Worm (Caenorhabditis elegans) whole organism, L2 larva: ENCODE results near the gene F20B10.3.

Experiments
- C34F6.9 ChIP-seq: fragments of 150-350 bp; optimal IDR thresholded peaks from 2 replicates; lab custom pipeline; 2014; ENCODE audit warnings: missing biosample characterization, missing genetic modification characterization
- F13H6.1 ChIP-seq: sonication (generic microtip); optimal IDR thresholded peaks from 2 replicates; lab custom pipeline; 2016; ENCODE audit warnings: missing genetic modification characterization, missing compliant biosample characterization
- Y55F3AM.14 ChIP-seq: fragments of 200-800 bp; sonication (Bioruptor generic); optimal IDR thresholded peaks from 2 replicates; lab custom pipeline; 2018; ENCODE audit warnings: mild to moderate bottlenecking, missing genetic modification characterization, missing compliant biosample characterization
- aly-2 ChIP-seq: fragments of 150-350 bp; optimal IDR thresholded peaks from 2 replicates; lab custom pipeline; 2014; ENCODE audit warnings: missing biosample characterization, missing genetic modification characterization
- ama-1 ChIP-seq: fragments of 150-350 bp; optimal IDR thresholded peaks from 2 replicates; lab custom pipeline; 2018; ENCODE audit warnings: inconsistent platforms
- blmp-1 ChIP-seq: sonication (generic microtip); optimal IDR thresholded peaks from 2 replicates; lab custom pipeline; 2017; ENCODE audit warnings: missing genetic modification characterization, mild to moderate bottlenecking, missing compliant biosample characterization, antibody characterized with exemption, moderate library complexity; ENCODE audit not compliant: insufficient read depth
- ceh-16 ChIP-seq: fragments of 150-350 bp; optimal IDR thresholded peaks from 2 replicates; lab custom pipeline; 2014; ENCODE audit warnings: missing biosample characterization, missing genetic modification characterization
- ceh-82 ChIP-seq: fragments of 150-350 bp; optimal IDR thresholded peaks from 2 replicates; lab custom pipeline; 2014; ENCODE audit warnings: missing biosample characterization, missing genetic modification characterization
- dmd-4 ChIP-seq: sonication (generic microtip); optimal IDR thresholded peaks from 2 replicates; lab custom pipeline; 2017; ENCODE audit warnings: missing biosample characterization, missing genetic modification characterization
- elt-1 ChIP-seq: fragments of 150-350 bp; optimal IDR thresholded peaks from 2 replicates; lab custom pipeline; 2014; ENCODE audit warnings: missing biosample characterization, missing genetic modification characterization
- elt-3 ChIP-seq: sonication (generic microtip); optimal IDR thresholded peaks from 2 replicates; lab custom pipeline; 2017; ENCODE audit warnings: missing biosample characterization, missing genetic modification characterization
- fos-1 ChIP-seq: fragments of 150-350 bp; optimal IDR thresholded peaks from 2 replicates; lab custom pipeline; 2014; ENCODE audit warnings: missing biosample characterization, missing genetic modification characterization
- lin-11 ChIP-seq: fragments of 150-350 bp; sonication (generic microtip); optimal IDR thresholded peaks from 2 replicates; lab custom pipeline; 2014; ENCODE audit warnings: missing biosample characterization, missing genetic modification characterization, inconsistent platforms, mixed read lengths
- lin-13 ChIP-seq: fragments of 150-350 bp; optimal IDR thresholded peaks from 2 replicates; lab custom pipeline; 2014; ENCODE audit warnings: missing biosample characterization, missing genetic modification reagents, missing genetic modification characterization
- lin-39 ChIP-seq: fragments of 150-350 bp; optimal IDR thresholded peaks from 2 replicates; lab custom pipeline; 2014; ENCODE audit warnings: missing biosample characterization, missing genetic modification reagents, missing genetic modification characterization
- lsy-2 ChIP-seq, 2 experiments: fragments of 150-350 bp in 1 of 2; sonication (generic microtip) in 1 of 2; optimal IDR thresholded peaks; 2 replicates each; lab custom pipeline; 2014 to 2017; ENCODE audit warnings: missing biosample characterization in 2 of 2, missing genetic modification characterization in 2 of 2
- mab-5 ChIP-seq: fragments of 150-350 bp; optimal IDR thresholded peaks from 2 replicates; lab custom pipeline; 2014; ENCODE audit warnings: missing biosample characterization, missing genetic modification characterization
- mbf-1 ChIP-seq: sonication (generic microtip); optimal IDR thresholded peaks from 2 replicates; lab custom pipeline; 2017; ENCODE audit warnings: missing biosample characterization, missing genetic modification characterization
- mdl-1 ChIP-seq, 2 experiments: fragments of 150-350 bp in 1 of 2; sonication (generic microtip) in 1 of 2; optimal IDR thresholded peaks; 2 replicates each; lab custom pipeline; 2017; ENCODE audit warnings: missing biosample characterization in 2 of 2, missing genetic modification characterization in 2 of 2
- nhr-10 ChIP-seq: sonication (generic microtip); optimal IDR thresholded peaks from 2 replicates; lab custom pipeline; 2017; ENCODE audit warnings: missing biosample characterization, missing genetic modification characterization
- nhr-11 ChIP-seq: fragments of 150-350 bp; optimal IDR thresholded peaks from 2 replicates; lab custom pipeline; 2014; ENCODE audit warnings: missing biosample characterization, missing genetic modification characterization
- nhr-129 ChIP-seq: fragments of 150-350 bp; optimal IDR thresholded peaks from 2 replicates; lab custom pipeline; 2014; ENCODE audit warnings: missing biosample characterization, missing genetic modification characterization
- nhr-237 ChIP-seq: fragments of 150-350 bp; optimal IDR thresholded peaks from 2 replicates; lab custom pipeline; 2014; ENCODE audit warnings: missing biosample characterization, missing genetic modification characterization
- nhr-6 ChIP-seq: fragments of 150-350 bp; optimal IDR thresholded peaks from 2 replicates; lab custom pipeline; 2014; ENCODE audit warnings: missing biosample characterization, missing genetic modification characterization
- nhr-77 ChIP-seq: fragments of 150-350 bp; optimal IDR thresholded peaks from 2 replicates; lab custom pipeline; 2014; ENCODE audit warnings: missing biosample characterization, missing genetic modification characterization
- sem-4 ChIP-seq: fragments of 150-350 bp; optimal IDR thresholded peaks from 2 replicates; lab custom pipeline; 2014; ENCODE audit warnings: missing biosample characterization, missing genetic modification reagents, missing genetic modification characterization
- skn-1 ChIP-seq: sonication (generic microtip); optimal IDR thresholded peaks from 2 replicates; lab custom pipeline; 2017; ENCODE audit warnings: missing biosample characterization, missing genetic modification characterization
- sma-3 ChIP-seq: sonication (generic microtip); optimal IDR thresholded peaks from 2 replicates; lab custom pipeline; 2016; ENCODE audit warnings: missing genetic modification reagents, missing genetic modification characterization, missing compliant biosample characterization
- sma-9 ChIP-seq, 2 experiments: fragments of 150-350 bp in 1 of 2; sonication (generic microtip) in 1 of 2; optimal IDR thresholded peaks; 2 replicates each; lab custom pipeline; 2014 to 2016; ENCODE audit warnings: missing genetic modification characterization in 2 of 2, mild to moderate bottlenecking in 1 of 2, missing biosample characterization in 1 of 2, missing compliant biosample characterization in 1 of 2, missing genetic modification reagents in 1 of 2, moderate library complexity in 1 of 2
- snpc-4 ChIP-seq: fragments of 150-350 bp; optimal IDR thresholded peaks from 2 replicates; lab custom pipeline; 2014; ENCODE audit warnings: missing biosample characterization, missing genetic modification characterization
- unc-55 ChIP-seq: fragments of 150-350 bp; sonication (generic microtip); optimal IDR thresholded peaks from 3 replicates; lab custom pipeline; 2014; ENCODE audit warnings: missing biosample characterization, missing genetic modification reagents, missing genetic modification characterization
- ztf-1 ChIP-seq: fragments of 200-800 bp; sonication (Bioruptor generic); conservative IDR thresholded peaks from 2 replicates; pipeline ENCODE4 v1.3.6; 2022; ENCODE audit warnings: missing genetic modification characterization, missing compliant biosample characterization

F20B10.3 gene

ce11 chrIV:12126740-12127472, 41.1 kb upstream of the F20B10.3 start:
- TF ChIP-seq lsy-2 (tag; optimal IDR thresholded peaks at IDR 0.05; lab: Kevin White, UChicago) (peak in 1 of 2 experiments; percentile 15), ama-1 (no peak)

DNA sequence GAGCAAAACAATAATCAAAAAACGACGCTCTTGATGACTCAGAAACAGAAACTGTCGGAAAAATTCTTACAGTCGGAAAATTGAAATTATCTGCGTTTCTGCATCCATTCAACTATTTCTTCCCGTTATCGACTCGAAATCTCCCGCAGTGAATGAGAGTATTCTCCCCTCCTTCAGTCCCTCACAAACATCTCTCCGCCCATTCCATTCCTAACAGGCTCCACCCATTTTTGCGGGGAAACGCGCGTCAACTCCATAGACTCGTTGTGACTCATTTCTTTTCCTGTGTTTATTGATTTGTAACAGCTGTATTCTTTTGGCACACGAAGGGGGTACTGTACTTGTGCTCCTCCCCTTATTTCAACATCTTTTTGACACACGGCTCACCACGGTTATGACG, 40.2 kb upstream of the F20B10.3 start:
- no peak for TF ChIP-seq elt-3 (tag; lab: Kevin White, UChicago)
- no peak for TF ChIP-seq sma-3
- no peak for TF ChIP-seq ceh-16 (tag; lab: Kevin White, UChicago)
- peak; percentile 73 for TF ChIP-seq nhr-129 (tag; lab: Kevin White, UChicago)
- TF ChIP-seq sem-4 (tag; lab: Kevin White, UChicago), result no peak
- TF ChIP-seq ceh-82 (tag; lab: Kevin White, UChicago), result no peak
- TF ChIP-seq nhr-10, result no peak
- no peak for TF ChIP-seq lin-11
- no peak for TF ChIP-seq ztf-1 (GFP tag; lab: Robert Waterston, UW)
- peak; percentile 31 for TF ChIP-seq unc-55 (GFP tag; lab: Kevin White, UChicago)
- no peak for TF ChIP-seq nhr-6
- no peak for TF ChIP-seq snpc-4
- TF ChIP-seq sma-9 (GFP tag; optimal IDR thresholded peaks at IDR 0.05; lab: Kevin White, UChicago), result no peak
- TF ChIP-seq sma-9 (tag; optimal IDR thresholded peaks at IDR 0.05; lab: Kevin White, UChicago), result no peak
- TF ChIP-seq mbf-1 (tag; lab: Kevin White, UChicago), result no peak
- TF ChIP-seq lin-13 (GFP tag; lab: Kevin White, UChicago), result no peak
- no peak for TF ChIP-seq mdl-1 (tag; optimal IDR thresholded peaks at IDR 0.05; lab: Kevin White, UChicago)
- peak in 1 of 2 experiments; percentile 43 for TF ChIP-seq lsy-2 (tag; optimal IDR thresholded peaks at IDR 0.05; lab: Kevin White, UChicago)
- no peak for TF ChIP-seq aly-2 (tag; lab: Kevin White, UChicago)
- TF ChIP-seq C34F6.9 (tag; lab: Kevin White, UChicago), result no peak
- TF ChIP-seq, all 48 proteins: peak for 3

ce11 chrIV:12128708-12129107, 39.3 kb upstream of the F20B10.3 start:
- TF ChIP-seq C34F6.9 (tag; lab: Kevin White, UChicago) (peak; percentile 31), unc-55 (GFP tag; lab: Kevin White, UChicago) (peak; percentile 54), elt-1 (no peak), nhr-129 (tag; lab: Kevin White, UChicago) (peak; percentile 11), fos-1 (tag; lab: Kevin White, UChicago) (peak; percentile 90)

ce11 chrIV:12129204-12129603, 38.8 kb upstream of the F20B10.3 start, which contains the start of gene lin-24:
TSS of gene lin-24 (plus strand) at chrIV:12129504.
- no peak for TF ChIP-seq fos-1 (tag; lab: Kevin White, UChicago)
- no peak for TF ChIP-seq ceh-82 (tag; lab: Kevin White, UChicago)
- TF ChIP-seq skn-1, result no peak
- no peak for TF ChIP-seq sem-4 (tag; lab: Kevin White, UChicago)
- TF ChIP-seq mab-5, result no peak
- no peak for TF ChIP-seq sma-3
- no peak for TF ChIP-seq nhr-237 (tag; lab: Kevin White, UChicago)
- TF ChIP-seq lin-13 (GFP tag; lab: Kevin White, UChicago), result no peak
- TF ChIP-seq nhr-77 (tag; lab: Kevin White, UChicago), result no peak
- TF ChIP-seq elt-3 (tag; lab: Kevin White, UChicago), result no peak
- TF ChIP-seq F13H6.1 (tag; lab: Kevin White, UChicago), result no peak
- TF ChIP-seq mdl-1 (tag; optimal IDR thresholded peaks at IDR 0.05; lab: Kevin White, UChicago), result no peak
- TF ChIP-seq nhr-10, result no peak
- no peak for TF ChIP-seq blmp-1 (tag; lab: Kevin White, UChicago)
- no peak for TF ChIP-seq Y55F3AM.14 (GFP tag; lab: Kevin White, UChicago)
- no peak for TF ChIP-seq nhr-11 (tag; lab: Kevin White, UChicago)
- no peak for TF ChIP-seq lin-39 (tag; lab: Kevin White, UChicago)
- TF ChIP-seq dmd-4 (tag; lab: Kevin White, UChicago), result no peak
- TF ChIP-seq C34F6.9 (tag; lab: Kevin White, UChicago), result no peak
